Worm (Caenorhabditis elegans): ENCODE results near the gene prx-13.

DNA sequence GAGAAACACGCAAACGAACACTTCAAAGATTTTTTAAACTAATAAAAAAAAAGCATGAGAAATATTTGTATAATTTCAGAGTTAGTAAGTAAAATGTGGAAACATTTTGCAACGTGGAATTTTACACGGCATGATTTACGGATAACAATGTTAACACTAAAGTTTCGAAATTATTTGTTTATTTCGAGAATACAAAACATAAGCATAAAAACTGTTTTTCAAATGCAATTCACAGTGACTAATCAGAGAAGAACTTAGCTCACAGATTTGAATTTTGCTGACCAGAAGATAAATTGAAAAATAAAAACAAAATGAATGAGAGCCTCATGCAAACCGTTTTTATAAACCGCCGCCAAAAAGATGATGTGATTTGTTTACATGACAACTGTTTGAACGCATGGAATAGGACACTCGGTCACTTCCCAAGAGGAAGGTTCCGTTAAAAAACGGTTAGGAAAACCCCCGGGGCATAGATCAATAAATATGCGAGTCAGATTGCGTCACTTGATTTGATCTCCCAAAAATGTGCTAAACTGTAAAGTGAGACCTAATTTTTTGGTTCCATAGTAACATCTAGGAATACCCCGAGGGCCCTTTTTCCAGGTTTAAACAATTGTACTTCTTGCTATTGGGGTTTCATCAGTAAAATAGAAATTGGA, 25.8 kb downstream of the prx-13 start, which contains the start of gene clh-3:
- TF ChIP-seq tbx-37 (GFP tag; conservative IDR thresholded peaks at IDR 0.05) (no peak), ets-7 (tag; optimal IDR thresholded peaks at IDR 0.05) (no peak), B0310.2 (tag; optimal IDR thresholded peaks at IDR 0.05) (no peak), hmg-4 (GFP tag; optimal IDR thresholded peaks at IDR 0.05) (no peak), tbx-11 (GFP tag; IDR thresholded peaks at IDR 0.05) (no peak), ama-1 (optimal IDR thresholded peaks at IDR 0.05) (no peak)
